Worm (Caenorhabditis elegans) whole organism, L4/young adult: ENCODE data around the gene mab-7.

Experiments used
- W03F9.2 ChIP-seq: fragments of 150-350 bp; optimal IDR thresholded peaks from 2 replicates; lab custom pipeline; 2014; ENCODE audit warnings: missing biosample characterization, missing genetic modification characterization
- him-1 ChIP-seq: sonication (generic microtip); optimal IDR thresholded peaks from 2 replicates; lab custom pipeline; 2016; ENCODE audit warnings: missing genotype, missing genetic modification reagents, missing genetic modification characterization, missing compliant biosample characterization

DNA sequence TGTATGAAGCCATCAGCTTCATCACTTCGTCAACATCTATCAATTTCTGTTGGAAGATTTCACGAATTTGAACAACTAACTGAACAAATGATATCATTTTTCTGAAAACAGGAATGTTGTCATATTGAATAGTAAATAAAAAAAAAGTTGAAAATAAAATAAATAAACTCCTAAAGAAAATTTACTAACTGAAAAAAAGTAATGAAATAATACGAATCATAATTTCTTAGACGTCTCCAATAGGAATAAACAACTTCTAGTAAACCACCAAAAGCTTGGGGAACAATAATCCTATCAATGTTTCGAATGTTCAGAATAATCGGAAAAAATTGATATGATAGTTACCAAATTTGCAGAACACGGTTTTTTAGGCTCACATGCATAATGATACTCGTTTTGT lies 34.4 kb downstream of the mab-7 start, which contains the start of gene cdo-1:
- TF ChIP-seq him-1 (tag; lab: Kevin White, UChicago): no peak
- no peak for TF ChIP-seq W03F9.2 (tag; lab: Kevin White, UChicago)
